Worm (Caenorhabditis elegans): ENCODE results near the gene lys-8.

DNA sequence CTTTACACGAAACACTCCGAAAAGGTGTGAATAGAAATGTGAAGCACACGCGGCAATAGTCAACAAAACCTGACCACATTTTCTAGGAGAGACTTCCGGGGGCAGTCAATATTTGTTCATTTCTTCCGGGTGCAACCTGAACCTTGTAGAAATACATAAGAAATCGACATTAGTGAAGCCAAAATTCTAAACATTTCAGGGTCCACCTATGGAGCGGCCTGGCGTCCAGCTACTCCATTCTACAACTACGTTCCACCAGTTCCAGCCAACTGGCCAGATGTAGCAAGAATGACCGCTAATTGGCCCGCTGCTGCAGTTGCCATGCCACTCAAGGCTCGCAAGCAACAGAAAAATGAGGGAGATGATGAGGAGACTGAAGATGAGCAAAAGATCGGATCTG is 6.7 kb upstream of the lys-8 start:
- no peak for TF ChIP-seq ref-1 (GFP tag; conservative IDR thresholded peaks at IDR 0.05)
- no peak for TF ChIP-seq med-1 (GFP tag; optimal IDR thresholded peaks at IDR 0.05; ENCODE audit: insufficient read depth)
- TF ChIP-seq T22C8.4 (GFP tag; IDR thresholded peaks at IDR 0.05): no peak
- TF ChIP-seq flt-1 (GFP tag; IDR thresholded peaks at IDR 0.05): no peak
- TF ChIP-seq ztf-23 (GFP tag; IDR thresholded peaks at IDR 0.05): no peak
- TF ChIP-seq cog-1 (tag; optimal IDR thresholded peaks at IDR 0.05): no peak
- no peak for TF ChIP-seq ztf-29 (GFP tag; IDR thresholded peaks at IDR 0.05)
